Fruit fly (Drosophila melanogaster): ENCODE data around the gene CG46466.

Gene CG46466

DNA sequence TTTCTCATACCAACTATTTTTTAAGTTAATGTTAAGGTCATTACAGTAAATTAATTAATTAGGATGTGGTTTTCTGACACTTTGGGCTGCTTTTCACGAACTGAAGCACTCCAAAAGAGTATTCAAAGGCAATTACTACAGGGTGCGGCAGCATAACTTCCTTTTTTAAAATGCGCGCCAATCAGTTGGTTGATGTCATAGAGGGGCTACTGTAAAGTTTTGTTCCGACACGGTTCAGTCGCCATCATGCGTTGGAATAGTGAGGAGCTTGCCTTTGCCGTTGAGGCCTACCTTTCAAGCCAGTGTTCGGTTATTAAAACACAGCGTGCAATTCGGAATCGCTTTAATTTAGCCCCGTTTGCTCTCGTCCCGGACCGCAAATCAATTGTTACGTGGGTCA is 15.5 kb downstream of the CG46466 start:
- TF ChIP-seq CG3407 (GFP tag; optimal IDR thresholded peaks at IDR 0.05), result no peak
- no peak for TF ChIP-seq CG13775 (GFP tag; optimal IDR thresholded peaks at IDR 0.05)
- 0 out of 2 replicates have a peak, but pooled peaks have one; percentile 23 for TF ChIP-seq Scr (GFP tag; IDR thresholded peaks at IDR 0.05; ENCODE audit: partially characterized antibody)
- peak; percentile 29 for TF ChIP-seq CG18476 (GFP tag; optimal IDR thresholded peaks at IDR 0.05)
- peak; percentile 67 for TF ChIP-seq E2f2 (GFP tag; IDR thresholded peaks at IDR 0.05)
- TF ChIP-seq Med (GFP tag), result peak; percentile 57
- TF ChIP-seq Ets65A (GFP tag), result peak; percentile 83
- no peak for TF ChIP-seq CG10979 (tag; optimal IDR thresholded peaks at IDR 0.05)
- TF ChIP-seq tna (GFP tag; IDR thresholded peaks at IDR 0.05; ENCODE audit: partially characterized antibody), result peak; percentile 45; the same call in 1 of the 2 replicates
- TF ChIP-seq CG8290 (GFP tag; optimal IDR thresholded peaks at IDR 0.05), result no peak
- no peak for TF ChIP-seq CG8290 (tag; optimal IDR thresholded peaks at IDR 0.05)
- TF ChIP-seq Dp (GFP tag; optimal IDR thresholded peaks at IDR 0.05), result peak; percentile 14
- TF ChIP-seq row (GFP tag; IDR thresholded peaks at IDR 0.05), result 0 out of 3 replicates have a peak, but pooled peaks have one; percentile 18

DNA sequence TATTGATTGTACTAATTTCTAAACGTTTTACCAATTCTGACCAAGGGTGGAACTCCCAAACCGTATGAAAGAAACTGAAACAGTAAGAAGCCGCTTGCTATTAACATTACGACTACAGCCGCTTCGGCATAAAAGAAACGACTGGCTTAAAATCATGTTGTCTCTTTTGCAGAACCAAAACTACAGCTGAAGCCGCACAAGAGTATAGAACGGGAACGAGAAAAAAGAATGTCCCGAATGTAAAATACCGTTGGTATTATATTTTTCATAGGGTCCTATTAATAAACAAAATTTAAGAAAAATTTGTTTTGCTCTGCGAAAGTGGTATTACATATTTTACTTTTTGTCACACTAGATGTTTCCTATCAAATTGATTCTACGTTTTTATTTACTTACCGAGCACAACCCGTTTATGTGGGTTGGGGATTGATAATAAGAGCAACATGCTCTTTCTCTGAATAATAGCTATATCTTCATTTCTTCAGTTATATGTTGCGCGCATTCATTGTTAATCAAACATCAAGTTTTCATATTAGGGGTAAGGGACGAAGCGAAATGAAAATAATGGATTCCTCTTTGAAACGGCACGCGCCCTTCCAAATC is 16.4 kb downstream of the CG46466 start, which contains the start of gene Ekar:
Ekar (minus strand) TSS at position 143 of the 603 bp plus-strand sequence.
- TF ChIP-seq E2f2 (GFP tag; IDR thresholded peaks at IDR 0.05) (0 out of 2 replicates have a peak, but pooled peaks have one; percentile 13), Aef1 (GFP tag; IDR thresholded peaks at IDR 0.05) (no peak), TFAM (GFP tag; optimal IDR thresholded peaks at IDR 0.05) (no peak), Dref (GFP tag; IDR thresholded peaks at IDR 0.05) (no peak), wek (GFP tag; optimal IDR thresholded peaks at IDR 0.05) (peak; percentile 32), Med (GFP tag) (peak; percentile 50), CG18764 (GFP tag; optimal IDR thresholded peaks at IDR 0.05) (no peak), stwl (tag; optimal IDR thresholded peaks at IDR 0.05) (peak; percentile 3), CG31388 (GFP tag; optimal IDR thresholded peaks at IDR 0.05) (no peak), CG17359 (tag; optimal IDR thresholded peaks at IDR 0.05) (no peak), CG11723 (GFP tag; optimal IDR thresholded peaks at IDR 0.05) (peak; percentile 28), CG9609 (GFP tag; optimal IDR thresholded peaks at IDR 0.05) (no peak), Gsc (GFP tag; IDR thresholded peaks at IDR 0.05) (no peak), CG15696 (tag; optimal IDR thresholded peaks at IDR 0.05) (no peak), gfzf (GFP tag; optimal IDR thresholded peaks at IDR 0.05) (peak; percentile 14), tin (GFP tag; optimal IDR thresholded peaks at IDR 0.05) (no peak), trem (tag; optimal IDR thresholded peaks at IDR 0.05) (no peak), CG17802 (tag; optimal IDR thresholded peaks at IDR 0.05) (peak; percentile 77), CG2129 (GFP tag; IDR thresholded peaks at IDR 0.05; ENCODE audit: partially characterized antibody) (no peak), CG33557 (GFP tag; optimal IDR thresholded peaks at IDR 0.05) (no peak), CG12659 (GFP tag; optimal IDR thresholded peaks at IDR 0.05) (no peak), CG2199 (GFP tag; IDR thresholded peaks at IDR 0.05) (peak; percentile 90), CG30020 (tag; optimal IDR thresholded peaks at IDR 0.05) (peak; percentile 91)

DNA sequence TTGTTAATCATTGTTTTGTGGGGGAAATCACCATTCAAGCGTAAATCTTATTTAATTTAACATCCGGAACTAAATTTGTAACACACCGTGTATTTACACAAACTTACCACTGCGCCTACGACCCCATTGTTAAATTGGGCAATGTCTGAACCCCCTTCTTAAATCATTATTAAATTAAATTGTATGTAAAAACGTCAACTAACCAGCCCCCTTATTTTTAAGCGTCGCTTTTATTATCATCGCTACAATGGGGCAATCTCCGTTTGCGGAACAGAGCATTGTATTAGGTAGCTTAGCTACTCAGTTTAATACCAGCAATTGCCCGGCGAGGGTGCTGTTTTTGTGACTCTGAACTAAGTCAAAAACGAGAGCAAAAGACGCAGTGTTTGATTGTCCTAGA is 33.5 kb downstream of the CG46466 start, which contains the start of gene Gat:
Gat (plus strand) TSS at position 301 of the 400 bp plus-strand sequence.
- TF ChIP-seq CG2199 (GFP tag; IDR thresholded peaks at IDR 0.05), result 0 out of 3 replicates have a peak, but pooled peaks have one; percentile 34
- no peak for TF ChIP-seq CG11695 (GFP tag; IDR thresholded peaks at IDR 0.05)
- no peak for TF ChIP-seq CG7839 (tag; optimal IDR thresholded peaks at IDR 0.05)

Data from whole organism, embryonic.